Fruit fly (Drosophila melanogaster): ENCODE data around the gene ATPsynbetaL.

The ATPsynbetaL gene

DNA sequence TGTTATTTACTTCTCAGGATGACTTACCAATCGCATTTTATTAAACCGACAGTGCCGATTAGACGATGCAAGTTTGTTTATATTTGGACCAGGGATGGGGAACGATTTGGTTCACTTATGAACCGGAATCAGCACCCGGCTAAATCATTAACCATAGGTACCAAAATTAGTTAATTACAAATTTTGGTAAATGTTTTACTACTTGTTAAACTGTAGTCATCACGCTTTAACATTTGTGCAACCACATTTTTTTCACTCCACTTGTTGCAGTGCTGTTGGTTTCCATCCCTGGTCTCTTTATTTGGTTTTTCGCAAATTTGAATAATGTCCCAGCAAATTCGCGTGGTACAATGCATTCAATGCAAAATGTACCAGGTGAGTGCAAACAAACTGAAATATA, 7.9 kb downstream of the ATPsynbetaL start, which contains the start of the genes IntS9 and CG43295 (continued):
- peak; percentile 80 for TF ChIP-seq fu2 (GFP tag; optimal IDR thresholded peaks at IDR 0.05)
- TF ChIP-seq lilli (GFP tag; optimal IDR thresholded peaks at IDR 0.05) = peak; percentile 93
- no peak for TF ChIP-seq fru (optimal IDR thresholded peaks at IDR 0.05)
- peak; percentile 75 for TF ChIP-seq CG5245 (GFP tag; optimal IDR thresholded peaks at IDR 0.05)
- TF ChIP-seq cwo (GFP tag; optimal IDR thresholded peaks at IDR 0.05) = no peak
- peak; percentile 83 for TF ChIP-seq CG14710 (tag; optimal IDR thresholded peaks at IDR 0.05)
- peak; percentile 60 for TF ChIP-seq CG31224 (GFP tag; IDR thresholded peaks at IDR 0.05)
- peak; percentile 16 for TF ChIP-seq CG17912 (GFP tag; optimal IDR thresholded peaks at IDR 0.05)
- TF ChIP-seq Gsc (GFP tag; IDR thresholded peaks at IDR 0.05) = peak; percentile 56; the same call in 1 of the 2 replicates
- TF ChIP-seq en (GFP tag; optimal IDR thresholded peaks at IDR 0.05) = peak; percentile 59
- TF ChIP-seq CG30431 (GFP tag; optimal IDR thresholded peaks at IDR 0.05) = peak; percentile 75
- peak; percentile 88 for TF ChIP-seq CHES-1-like (GFP tag; optimal IDR thresholded peaks at IDR 0.05)
- peak; percentile 49; the same call in 1 of the 2 replicates for TF ChIP-seq CG11085 (GFP tag; IDR thresholded peaks at IDR 0.05)
- peak; percentile 69 for TF ChIP-seq corto (GFP tag; optimal IDR thresholded peaks at IDR 0.05)
- TF ChIP-seq crp (GFP tag; optimal IDR thresholded peaks at IDR 0.05) = peak in 1 of 2 experiments; percentile 34
- TF ChIP-seq stc (GFP tag; IDR thresholded peaks at IDR 0.05) = peak; percentile 82
- TF ChIP-seq CG17612 (GFP tag; IDR thresholded peaks at IDR 0.05) = peak; percentile 47; the same call in 1 of the 2 replicates
- TF ChIP-seq CG8924 (tag; optimal IDR thresholded peaks at IDR 0.05) = no peak
- peak; percentile 82 for TF ChIP-seq dati (GFP tag; IDR thresholded peaks at IDR 0.05)
- TF ChIP-seq Hmx (GFP tag; optimal IDR thresholded peaks at IDR 0.05) = peak; percentile 51
- TF ChIP-seq wdn (GFP tag; IDR thresholded peaks at IDR 0.05) = peak; percentile 77
- TF ChIP-seq peb (GFP tag; IDR thresholded peaks at IDR 0.05) = peak; percentile 72
- TF ChIP-seq odd (GFP tag; optimal IDR thresholded peaks at IDR 0.05) = no peak
- TF ChIP-seq CG4424 (GFP tag; optimal IDR thresholded peaks at IDR 0.05) = peak; percentile 87
- peak; percentile 72 for TF ChIP-seq CG3281 (GFP tag; optimal IDR thresholded peaks at IDR 0.05)
- peak; percentile 42 for TF ChIP-seq CG15073 (GFP tag; optimal IDR thresholded peaks at IDR 0.05)
- peak; percentile 67; the same call in 2 of the 3 replicates for TF ChIP-seq CG2889 (GFP tag; IDR thresholded peaks at IDR 0.05)
- no peak; the same call in 1 of the 2 replicates for TF ChIP-seq dan (GFP tag; IDR thresholded peaks at IDR 0.05)
- TF ChIP-seq Sox102F (GFP tag; optimal IDR thresholded peaks at IDR 0.05) = peak; percentile 84
- peak; percentile 56 for TF ChIP-seq stwl (tag; optimal IDR thresholded peaks at IDR 0.05)
- no peak for TF ChIP-seq Tbp (GFP tag; optimal IDR thresholded peaks at IDR 0.05)
- TF ChIP-seq zfh2 (GFP tag; optimal IDR thresholded peaks at IDR 0.05) = peak; percentile 91
- peak; percentile 93 for TF ChIP-seq vvl (GFP tag; IDR thresholded peaks at IDR 0.05)
- TF ChIP-seq CkIIα-i1 (GFP tag; IDR thresholded peaks at IDR 0.05) = 0 out of 2 replicates have a peak, but pooled peaks have one; percentile 25
- no peak for TF ChIP-seq CG8281 (tag; optimal IDR thresholded peaks at IDR 0.05)
- TF ChIP-seq CG1233 (GFP tag; optimal IDR thresholded peaks at IDR 0.05) = peak; percentile 58
- TF ChIP-seq shn (GFP tag; optimal IDR thresholded peaks at IDR 0.05) = peak; percentile 88
- TF ChIP-seq cato (GFP tag; optimal IDR thresholded peaks at IDR 0.05; ENCODE audit: borderline replicate concordance) = peak; percentile 67
- peak; percentile 72 for TF ChIP-seq CG12236 (GFP tag; optimal IDR thresholded peaks at IDR 0.05)
- TF ChIP-seq B-H1 (GFP tag; IDR thresholded peaks at IDR 0.05) = peak; percentile 79
- no peak for TF ChIP-seq CoRest (tag; optimal IDR thresholded peaks at IDR 0.05)
- peak; percentile 46 for TF ChIP-seq disco-r (GFP tag; optimal IDR thresholded peaks at IDR 0.05)
- no peak for TF ChIP-seq Asciz (GFP tag; optimal IDR thresholded peaks at IDR 0.05)
- TF ChIP-seq CG34224 (GFP tag; IDR thresholded peaks at IDR 0.05; ENCODE audit: partially characterized antibody) = peak; percentile 35; the same call in 1 of the 3 replicates
- peak; percentile 60; the same call in 1 of the 2 replicates for TF ChIP-seq sim (GFP tag; IDR thresholded peaks at IDR 0.05)
- TF ChIP-seq bsh (GFP tag; optimal IDR thresholded peaks at IDR 0.05) = peak in 1 of 2 experiments; percentile 88
- peak; percentile 78 for TF ChIP-seq Max (GFP tag; optimal IDR thresholded peaks at IDR 0.05)
- peak; percentile 89 for TF ChIP-seq Camta (GFP tag; optimal IDR thresholded peaks at IDR 0.05)
- no peak for TF ChIP-seq Opbp (GFP tag; IDR thresholded peaks at IDR 0.05; ENCODE audit: partially characterized antibody)
- peak; percentile 83 for TF ChIP-seq trem (tag; optimal IDR thresholded peaks at IDR 0.05)
- TF ChIP-seq Mad (GFP tag; optimal IDR thresholded peaks at IDR 0.05) = peak; percentile 86

Measured in whole organism, embryonic.